Worm (Caenorhabditis elegans): ENCODE measurements around the gene jhdm-1.

Gene jhdm-1

ce11 chrIII:6442305-6443125 lies 11.8 kb upstream of the jhdm-1 start, which contains the start of gene mel-32:
mel-32 (minus strand) TSS chrIII:6443000.
- TF ChIP-seq tab-1 (GFP tag; IDR thresholded peaks at IDR 0.05) (no peak), ztf-23 (GFP tag; IDR thresholded peaks at IDR 0.05) (no peak), klf-2 (GFP tag; conservative IDR thresholded peaks at IDR 0.05) (no peak), T22C8.4 (GFP tag; IDR thresholded peaks at IDR 0.05) (no peak), flt-1 (GFP tag; IDR thresholded peaks at IDR 0.05) (no peak), ref-1 (GFP tag; conservative IDR thresholded peaks at IDR 0.05) (no peak), cog-1 (tag; optimal IDR thresholded peaks at IDR 0.05) (no peak), med-1 (GFP tag; optimal IDR thresholded peaks at IDR 0.05; ENCODE audit: insufficient read depth) (no peak), ztf-29 (GFP tag; IDR thresholded peaks at IDR 0.05) (no peak)

ce11 chrIII:6444335-6444734 lies 9.9 kb upstream of the jhdm-1 start, which contains the start of gene C05D11.13:
C05D11.13 (minus strand) TSS chrIII:6444586.
- TF ChIP-seq ztf-23 (GFP tag; IDR thresholded peaks at IDR 0.05) (no peak), klf-2 (GFP tag; conservative IDR thresholded peaks at IDR 0.05) (no peak), tab-1 (GFP tag; IDR thresholded peaks at IDR 0.05) (no peak), T22C8.4 (GFP tag; IDR thresholded peaks at IDR 0.05) (no peak), med-1 (GFP tag; optimal IDR thresholded peaks at IDR 0.05; ENCODE audit: insufficient read depth) (no peak)

ce11 chrIII:6446807-6447206 lies 7.5 kb upstream of the jhdm-1 start, which contains the start of gene let-721:
let-721 (minus strand) TSS chrIII:6446907.
- TF ChIP-seq ztf-23 (GFP tag; IDR thresholded peaks at IDR 0.05): no peak
- TF ChIP-seq klf-2 (GFP tag; conservative IDR thresholded peaks at IDR 0.05): no peak
- no peak for TF ChIP-seq cog-1 (tag; optimal IDR thresholded peaks at IDR 0.05)
- no peak for TF ChIP-seq ref-1 (GFP tag; conservative IDR thresholded peaks at IDR 0.05)
- TF ChIP-seq flt-1 (GFP tag; IDR thresholded peaks at IDR 0.05): no peak
- TF ChIP-seq T22C8.4 (GFP tag; IDR thresholded peaks at IDR 0.05): no peak
- TF ChIP-seq med-1 (GFP tag; optimal IDR thresholded peaks at IDR 0.05; ENCODE audit: insufficient read depth): no peak
- no peak for TF ChIP-seq tab-1 (GFP tag; IDR thresholded peaks at IDR 0.05)
- no peak for TF ChIP-seq ztf-29 (GFP tag; IDR thresholded peaks at IDR 0.05)

- 0 out of 2 replicates have a peak, but pooled peaks have one; percentile 13 for TF ChIP-seq ztf-23 (GFP tag; IDR thresholded peaks at IDR 0.05)
- TF ChIP-seq ref-1 (GFP tag; conservative IDR thresholded peaks at IDR 0.05): no peak
Observed at ce11 chrIII:6447521-6447920, 6.8 kb upstream of the jhdm-1 start.

ce11 chrIII:6449854-6450253 lies 4.4 kb upstream of the jhdm-1 start:
- TF ChIP-seq T22C8.4 (GFP tag; IDR thresholded peaks at IDR 0.05) (no peak), klf-2 (GFP tag; conservative IDR thresholded peaks at IDR 0.05) (no peak), flt-1 (GFP tag; IDR thresholded peaks at IDR 0.05) (no peak), ztf-29 (GFP tag; IDR thresholded peaks at IDR 0.05) (no peak), tab-1 (GFP tag; IDR thresholded peaks at IDR 0.05) (no peak), ref-1 (GFP tag; conservative IDR thresholded peaks at IDR 0.05) (no peak), ztf-23 (GFP tag; IDR thresholded peaks at IDR 0.05) (no peak)

ce11 chrIII:6450596-6450995 lies 3.7 kb upstream of the jhdm-1 start, which contains the start of gene T26A5.6:
T26A5.6 (minus strand) TSS chrIII:6450696.
- TF ChIP-seq ztf-29 (GFP tag; IDR thresholded peaks at IDR 0.05): no peak
- TF ChIP-seq klf-2 (GFP tag; conservative IDR thresholded peaks at IDR 0.05): no peak
- TF ChIP-seq ref-1 (GFP tag; conservative IDR thresholded peaks at IDR 0.05): no peak
- no peak for TF ChIP-seq T22C8.4 (GFP tag; IDR thresholded peaks at IDR 0.05)
- no peak for TF ChIP-seq flt-1 (GFP tag; IDR thresholded peaks at IDR 0.05)
- no peak for TF ChIP-seq med-1 (GFP tag; optimal IDR thresholded peaks at IDR 0.05; ENCODE audit: insufficient read depth)
- no peak for TF ChIP-seq ztf-23 (GFP tag; IDR thresholded peaks at IDR 0.05)
- TF ChIP-seq cog-1 (tag; optimal IDR thresholded peaks at IDR 0.05): no peak
- TF ChIP-seq tab-1 (GFP tag; IDR thresholded peaks at IDR 0.05): no peak

- TF ChIP-seq T22C8.4 (GFP tag; IDR thresholded peaks at IDR 0.05): no peak
- TF ChIP-seq klf-2 (GFP tag; conservative IDR thresholded peaks at IDR 0.05): no peak
Observed at ce11 chrIII:6452278-6452677, 2.0 kb upstream of the jhdm-1 start, which contains the start of gene set-1. set-1 (minus strand) TSS chrIII:6452378.

ce11 chrIII:6452683-6453082 lies 1.6 kb upstream of the jhdm-1 start:
- TF ChIP-seq cog-1 (tag; optimal IDR thresholded peaks at IDR 0.05) (no peak), ztf-23 (GFP tag; IDR thresholded peaks at IDR 0.05) (no peak), ref-1 (GFP tag; conservative IDR thresholded peaks at IDR 0.05) (no peak), klf-2 (GFP tag; conservative IDR thresholded peaks at IDR 0.05) (no peak), tab-1 (GFP tag; IDR thresholded peaks at IDR 0.05) (no peak), med-1 (GFP tag; optimal IDR thresholded peaks at IDR 0.05; ENCODE audit: insufficient read depth) (no peak), ztf-29 (GFP tag; IDR thresholded peaks at IDR 0.05) (no peak), T22C8.4 (GFP tag; IDR thresholded peaks at IDR 0.05) (no peak), flt-1 (GFP tag; IDR thresholded peaks at IDR 0.05) (no peak)

- 0 out of 2 replicates have a peak, but pooled peaks have one; percentile 36 for TF ChIP-seq T22C8.4 (GFP tag; IDR thresholded peaks at IDR 0.05)
- TF ChIP-seq ztf-29 (GFP tag; IDR thresholded peaks at IDR 0.05): peak; percentile 74
- peak; percentile 85 for TF ChIP-seq ztf-23 (GFP tag; IDR thresholded peaks at IDR 0.05)
- peak; percentile 74 for TF ChIP-seq flt-1 (GFP tag; IDR thresholded peaks at IDR 0.05)
- peak; percentile 74 for TF ChIP-seq cog-1 (tag; optimal IDR thresholded peaks at IDR 0.05)
- TF ChIP-seq ref-1 (GFP tag; conservative IDR thresholded peaks at IDR 0.05): 0 out of 2 replicates have a peak, but pooled peaks have one; percentile 34
- TF ChIP-seq klf-2 (GFP tag; conservative IDR thresholded peaks at IDR 0.05): no peak
- peak; percentile 62; the same call in 1 of the 2 replicates for TF ChIP-seq tab-1 (GFP tag; IDR thresholded peaks at IDR 0.05)
- peak; percentile 35 for TF ChIP-seq med-1 (GFP tag; optimal IDR thresholded peaks at IDR 0.05; ENCODE audit: insufficient read depth)
Observed at ce11 chrIII:6453665-6454064, 618 bp upstream of the jhdm-1 start.

ce11 chrIII:6459820-6460219 lies 5.5 kb downstream of the jhdm-1 start, which contains the start of gene algn-1:
algn-1 (plus strand) TSS chrIII:6460120.
- TF ChIP-seq tab-1 (GFP tag; IDR thresholded peaks at IDR 0.05) (no peak), cog-1 (tag; optimal IDR thresholded peaks at IDR 0.05) (no peak), klf-2 (GFP tag; conservative IDR thresholded peaks at IDR 0.05) (no peak), T22C8.4 (GFP tag; IDR thresholded peaks at IDR 0.05) (no peak), ref-1 (GFP tag; conservative IDR thresholded peaks at IDR 0.05) (no peak), ztf-23 (GFP tag; IDR thresholded peaks at IDR 0.05) (no peak), ztf-29 (GFP tag; IDR thresholded peaks at IDR 0.05) (no peak), med-1 (GFP tag; optimal IDR thresholded peaks at IDR 0.05; ENCODE audit: insufficient read depth) (no peak), flt-1 (GFP tag; IDR thresholded peaks at IDR 0.05) (no peak)
